Fruit fly (Drosophila melanogaster): ENCODE data around the gene CG7016.

- TF ChIP-seq Hr78 (GFP tag; optimal IDR thresholded peaks at IDR 0.05) = no peak
- no peak for TF ChIP-seq Abd-B (GFP tag; optimal IDR thresholded peaks at IDR 0.05)
- no peak for TF ChIP-seq woc (GFP tag; optimal IDR thresholded peaks at IDR 0.05)
- no peak for TF ChIP-seq psq (GFP tag; optimal IDR thresholded peaks at IDR 0.05)
- TF ChIP-seq fru (GFP tag; optimal IDR thresholded peaks at IDR 0.05) = no peak
- TF ChIP-seq br (GFP tag; optimal IDR thresholded peaks at IDR 0.05) = no peak
- no peak for TF ChIP-seq sv (GFP tag; optimal IDR thresholded peaks at IDR 0.05)
- TF ChIP-seq h (GFP tag; optimal IDR thresholded peaks at IDR 0.05) = no peak
- TF ChIP-seq CG32264 (GFP tag; optimal IDR thresholded peaks at IDR 0.05) = no peak
Observed at dm6 chr3R:24890919-24891318, 28.2 kb downstream of the CG7016 start.
